Fruit fly (Drosophila melanogaster): Measurements from ENCODE around the gene natalisin.

DNA sequence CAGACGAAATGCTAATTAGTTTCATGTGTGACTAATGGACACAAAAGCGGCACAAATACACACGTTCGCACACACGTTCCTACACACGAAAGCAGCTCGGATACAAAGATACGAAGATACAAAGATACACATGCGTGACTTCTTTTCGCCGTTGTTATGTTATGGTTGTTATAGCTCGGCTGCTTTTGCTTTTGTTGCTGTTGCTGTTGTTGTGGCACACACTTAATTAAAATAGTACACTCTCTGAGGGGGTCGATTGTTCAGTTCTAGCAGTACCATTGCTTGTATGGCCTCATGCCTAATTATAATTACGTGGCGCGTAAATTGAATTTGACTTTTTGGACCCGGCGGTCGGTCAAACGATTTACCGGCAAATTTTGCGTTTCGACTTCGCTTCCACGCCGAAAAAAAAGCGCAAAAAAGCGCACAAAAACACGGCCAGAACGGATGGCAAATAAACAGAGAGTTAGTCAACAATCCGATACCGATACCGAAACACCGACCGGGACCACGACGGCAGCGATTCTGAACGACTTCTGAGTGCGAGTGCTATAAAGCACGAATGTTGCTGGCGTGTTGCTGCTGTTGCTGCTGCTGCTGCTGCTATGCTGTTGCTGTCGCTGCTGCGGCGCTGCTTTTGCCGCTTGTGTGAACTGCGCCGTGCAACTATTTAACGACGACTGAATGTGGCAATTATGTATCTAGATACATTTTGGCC lies 48.8 kb upstream of the natalisin start:
- TF ChIP-seq psq (optimal IDR thresholded peaks at IDR 0.05) = no peak
- TF ChIP-seq usp (GFP tag; optimal IDR thresholded peaks at IDR 0.05) = no peak
- no peak for TF ChIP-seq EcR (GFP tag; optimal IDR thresholded peaks at IDR 0.05)
- TF ChIP-seq CG8478 (optimal IDR thresholded peaks at IDR 0.05) = no peak
- no peak for TF ChIP-seq pan (optimal IDR thresholded peaks at IDR 0.05)
- TF ChIP-seq Dll (optimal IDR thresholded peaks at IDR 0.05) = peak; percentile 33

All from whole organism.